Worm (Caenorhabditis elegans) whole organism, late embryonic: ENCODE results near the gene C06G1.1.

ENCODE experiments used
- C38D4.7 ChIP-seq: fragments of 200-800 bp; sonication (Bioruptor generic); optimal IDR thresholded peaks from 2 replicates; lab custom pipeline; 2018; ENCODE audit warnings: mild to moderate bottlenecking, missing genetic modification characterization, moderate library complexity, missing compliant biosample characterization
- F13H6.1 ChIP-seq: sonication (generic microtip); optimal IDR thresholded peaks from 2 replicates; lab custom pipeline; 2016; ENCODE audit warnings: missing genetic modification characterization, missing compliant biosample characterization
- T23F11.4 ChIP-seq: fragments of 200-800 bp; sonication (Bioruptor generic); optimal IDR thresholded peaks from 2 replicates; lab custom pipeline; 2018; ENCODE audit warnings: mild to moderate bottlenecking, missing genetic modification characterization, missing compliant biosample characterization
- Y22D7AL.16 ChIP-seq: sonication (generic microtip); optimal IDR thresholded peaks from 2 replicates; lab custom pipeline; 2016; ENCODE audit warnings: missing genetic modification characterization, missing compliant biosample characterization
- ama-1 ChIP-seq: fragments of 150-350 bp; optimal IDR thresholded peaks from 2 replicates; lab custom pipeline; 2014
- ceh-18 ChIP-seq: sonication (generic microtip); optimal IDR thresholded peaks from 2 replicates; lab custom pipeline; 2016; ENCODE audit warnings: missing genetic modification characterization, missing compliant biosample characterization
- ceh-19 ChIP-seq: fragments of 200-800 bp; sonication (Bioruptor generic); optimal IDR thresholded peaks from 2 replicates; lab custom pipeline; 2018; ENCODE audit warnings: mild to moderate bottlenecking, missing genetic modification characterization, missing compliant biosample characterization
- ceh-2 ChIP-seq: sonication (generic microtip); optimal IDR thresholded peaks from 2 replicates; lab custom pipeline; 2016; ENCODE audit warnings: missing genotype, missing genetic modification characterization, missing compliant biosample characterization
- ceh-22 ChIP-seq: sonication (generic microtip); optimal IDR thresholded peaks from 2 replicates; lab custom pipeline; 2017; ENCODE audit warnings: missing biosample characterization, missing genetic modification characterization
- ceh-30 ChIP-seq: fragments of 150-350 bp; optimal IDR thresholded peaks from 2 replicates; lab custom pipeline; 2014; ENCODE audit warnings: missing biosample characterization, missing genetic modification characterization
- ceh-31 ChIP-seq: sonication (generic microtip); optimal IDR thresholded peaks from 2 replicates; lab custom pipeline; 2016; ENCODE audit warnings: missing genetic modification characterization, missing compliant biosample characterization
- ceh-34 ChIP-seq: sonication (generic microtip); optimal IDR thresholded peaks from 2 replicates; lab custom pipeline; 2016; ENCODE audit warnings: mild to moderate bottlenecking, missing genetic modification characterization, missing compliant biosample characterization
- ceh-45 ChIP-seq: fragments of 200-800 bp; sonication (Bioruptor generic); IDR thresholded peaks from 2 replicates; pipeline ENCODE4 v1.3.6; 2022; ENCODE audit warnings: missing genetic modification reagents, missing genetic modification characterization, missing compliant biosample characterization
- ceh-6 ChIP-seq: fragments of 200-800 bp; sonication (Bioruptor generic); optimal IDR thresholded peaks from 2 replicates; lab custom pipeline; 2018; ENCODE audit warnings: mild to moderate bottlenecking, missing genetic modification characterization, missing compliant biosample characterization
- ets-4 ChIP-seq: sonication (generic microtip); optimal IDR thresholded peaks from 2 replicates; lab custom pipeline; 2016; ENCODE audit warnings: missing genetic modification characterization, missing compliant biosample characterization
- eyg-1 ChIP-seq: sonication (generic microtip); optimal IDR thresholded peaks from 2 replicates; lab custom pipeline; 2016; ENCODE audit warnings: missing genotype, missing genetic modification characterization, missing compliant biosample characterization
- fax-1 ChIP-seq: sonication (generic microtip); optimal IDR thresholded peaks from 2 replicates; lab custom pipeline; 2016; ENCODE audit warnings: missing genotype, missing genetic modification characterization, missing compliant biosample characterization
- fkh-10 ChIP-seq: fragments of 150-350 bp; optimal IDR thresholded peaks from 2 replicates; lab custom pipeline; 2014; ENCODE audit warnings: missing biosample characterization, missing genetic modification reagents, missing genetic modification characterization
- gmeb-2 ChIP-seq: sonication (generic microtip); optimal IDR thresholded peaks from 2 replicates; lab custom pipeline; 2016; ENCODE audit warnings: missing genetic modification characterization, inconsistent platforms, missing compliant biosample characterization
- hlh-15 ChIP-seq: sonication (generic microtip); optimal IDR thresholded peaks from 2 replicates; lab custom pipeline; 2016; ENCODE audit warnings: missing genetic modification characterization, missing compliant biosample characterization
- hlh-8 ChIP-seq: sonication (generic microtip); optimal IDR thresholded peaks from 2 replicates; lab custom pipeline; 2016; ENCODE audit warnings: missing genotype, missing genetic modification characterization, missing compliant biosample characterization
- mec-3 ChIP-seq: sonication (generic microtip); optimal IDR thresholded peaks from 2 replicates; lab custom pipeline; 2016; ENCODE audit warnings: borderline replicate concordance, missing genetic modification characterization, missing compliant biosample characterization
- nhr-232 ChIP-seq: sonication (generic microtip); optimal IDR thresholded peaks from 2 replicates; lab custom pipeline; 2016; ENCODE audit warnings: missing genetic modification characterization, missing compliant biosample characterization
- npax-4 ChIP-seq: sonication (generic microtip); optimal IDR thresholded peaks from 2 replicates; lab custom pipeline; 2016; ENCODE audit warnings: missing genetic modification characterization, missing compliant biosample characterization
- odd-2 ChIP-seq: sonication (generic microtip); optimal IDR thresholded peaks from 2 replicates; lab custom pipeline; 2017; ENCODE audit warnings: antibody characterized with exemption, mild to moderate bottlenecking, missing genetic modification characterization, missing compliant biosample characterization
- pag-3 ChIP-seq: sonication (generic microtip); optimal IDR thresholded peaks from 2 replicates; lab custom pipeline; 2016; ENCODE audit warnings: missing compliant biosample characterization, missing genetic modification characterization, borderline replicate concordance
- pat-9 ChIP-seq: fragments of 200-800 bp; sonication (Bioruptor generic); optimal IDR thresholded peaks from 2 replicates; lab custom pipeline; 2018; ENCODE audit warnings: mild to moderate bottlenecking, missing genetic modification characterization, moderate library complexity, missing compliant biosample characterization
- pha-2 ChIP-seq: sonication (generic microtip); optimal IDR thresholded peaks from 2 replicates; lab custom pipeline; 2017; ENCODE audit warnings: mild to moderate bottlenecking, missing genetic modification characterization, missing compliant biosample characterization
- pha-4 ChIP-seq: fragments of 150-350 bp; optimal IDR thresholded peaks from 2 replicates; lab custom pipeline; 2018; ENCODE audit warnings: missing biosample characterization, missing genetic modification reagents, missing genetic modification characterization
- pqm-1 ChIP-seq: sonication (generic microtip); optimal IDR thresholded peaks from 2 replicates; lab custom pipeline; 2016; ENCODE audit warnings: missing genetic modification characterization, missing compliant biosample characterization
- ref-2 ChIP-seq: sonication (generic microtip); optimal IDR thresholded peaks from 2 replicates; lab custom pipeline; 2016; ENCODE audit warnings: missing genetic modification characterization, missing compliant biosample characterization
- rnt-1 ChIP-seq: sonication (generic microtip); optimal IDR thresholded peaks from 2 replicates; lab custom pipeline; 2016; ENCODE audit warnings: missing genetic modification characterization, missing compliant biosample characterization
- sdc-2 ChIP-seq: sonication (generic microtip); optimal IDR thresholded peaks from 2 replicates; lab custom pipeline; 2016; ENCODE audit warnings: missing genotype, missing genetic modification characterization, missing compliant biosample characterization
- sox-2 ChIP-seq: fragments of 200-800 bp; sonication (Bioruptor generic); IDR thresholded peaks from 2 replicates; pipeline ENCODE4 v1.3.6; 2022; ENCODE audit warnings: missing genetic modification reagents, missing genetic modification characterization, missing compliant biosample characterization
- sox-4 ChIP-seq: sonication (generic microtip); optimal IDR thresholded peaks from 2 replicates; lab custom pipeline; 2017; ENCODE audit warnings: mild to moderate bottlenecking, missing genetic modification characterization, inconsistent platforms, missing compliant biosample characterization
- syd-9 ChIP-seq: sonication (generic microtip); optimal IDR thresholded peaks from 2 replicates; lab custom pipeline; 2016; ENCODE audit warnings: mild to moderate bottlenecking, missing genetic modification characterization, moderate library complexity, missing compliant biosample characterization
- tbx-7 ChIP-seq: sonication (generic microtip); optimal IDR thresholded peaks from 2 replicates; lab custom pipeline; 2016; ENCODE audit warnings: missing genotype, missing genetic modification characterization, missing compliant biosample characterization
- ttx-3 ChIP-seq: sonication (generic microtip); optimal IDR thresholded peaks from 2 replicates; lab custom pipeline; 2016; ENCODE audit warnings: missing genetic modification reagents, missing genetic modification characterization, missing compliant biosample characterization
- unc-3 ChIP-seq, 2 experiments: fragments of 200-800 bp in 1 of 2; sonication (Bioruptor generic) in 1 of 2; sonication (generic microtip) in 1 of 2; conservative IDR thresholded peaks in 1 of 2; optimal IDR thresholded peaks in 1 of 2; 2 replicates each; pipeline versions ENCODE4 v1.3.6 to Lab custom; 2016 to 2022; ENCODE audit warnings: missing compliant biosample characterization in 2 of 2, missing genetic modification characterization in 2 of 2, missing genetic modification reagents in 1 of 2
- unc-55 ChIP-seq: sonication (generic microtip); optimal IDR thresholded peaks from 2 replicates; lab custom pipeline; 2017; ENCODE audit warnings: missing biosample characterization, missing genetic modification reagents, missing genetic modification characterization
- unc-86 ChIP-seq: sonication (generic microtip); optimal IDR thresholded peaks from 2 replicates; lab custom pipeline; 2016; ENCODE audit warnings: missing genetic modification characterization, missing compliant biosample characterization
- ztf-16 ChIP-seq: sonication (generic microtip); optimal IDR thresholded peaks from 2 replicates; lab custom pipeline; 2017; ENCODE audit warnings: missing genetic modification characterization, missing compliant biosample characterization

C06G1.1 gene

DNA sequence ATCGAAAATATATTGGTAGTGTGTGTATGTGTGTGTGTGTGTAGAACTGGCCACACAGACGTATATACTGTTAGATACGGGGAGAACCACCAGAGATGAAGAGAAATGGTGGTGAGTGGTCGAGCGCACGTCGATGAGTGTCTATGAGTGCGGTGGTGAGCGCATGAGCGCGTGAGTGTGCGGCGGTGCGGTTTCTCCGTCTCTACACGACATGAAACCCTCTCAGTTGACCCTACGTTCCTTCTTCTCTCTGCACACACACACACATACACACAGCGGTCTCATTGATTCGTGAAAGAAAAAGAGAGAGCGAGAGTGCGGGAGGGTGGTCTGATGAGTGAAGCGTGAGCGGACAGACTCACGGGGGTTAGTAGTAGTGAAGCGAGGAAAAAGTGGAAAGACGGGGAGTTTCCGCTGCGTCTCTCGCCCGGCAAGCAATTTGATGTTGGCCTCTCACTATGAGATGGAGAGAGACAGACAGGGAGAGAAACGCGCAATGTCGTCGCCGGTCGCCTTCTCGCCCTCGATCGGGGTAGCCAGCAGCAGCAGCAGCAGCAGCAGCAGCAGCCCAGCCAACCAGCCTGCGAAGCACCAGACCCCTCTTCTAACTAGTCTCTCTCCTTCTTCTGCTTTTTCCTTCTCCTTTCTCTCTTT lies 20.7 kb upstream of the C06G1.1 start (continued):
- TF ChIP-seq pag-3 (tag; lab: Kevin White, UChicago) (peak; percentile 50), ttx-3 (no peak), ceh-31 (tag; lab: Kevin White, UChicago) (peak; percentile 96), ceh-6 (GFP tag; lab: Kevin White, UChicago) (peak; percentile 61), unc-3 (GFP tag; conservative IDR thresholded peaks at IDR 0.05; lab: Robert Waterston, UW) (no peak), unc-3 (tag; optimal IDR thresholded peaks at IDR 0.05; lab: Kevin White, UChicago) (peak; percentile 48), Y22D7AL.16 (tag; lab: Kevin White, UChicago) (no peak), fax-1 (tag; lab: Kevin White, UChicago) (peak; percentile 73), F13H6.1 (peak; percentile 96), nhr-232 (tag; lab: Kevin White, UChicago) (no peak), ama-1 (lab: Kevin White, UChicago) (no peak), hlh-15 (tag; lab: Kevin White, UChicago) (no peak), unc-55 (GFP tag; lab: Kevin White, UChicago) (peak; percentile 86), pha-2 (tag; lab: Kevin White, UChicago) (no peak), sdc-2 (peak; percentile 91), ceh-18 (tag; lab: Kevin White, UChicago) (peak; percentile 99), ets-4 (tag; lab: Kevin White, UChicago) (peak; percentile 63), ceh-19 (GFP tag; lab: Kevin White, UChicago) (peak; percentile 51), ceh-34 (tag; lab: Kevin White, UChicago) (peak; percentile 96), gmeb-2 (no peak), odd-2 (no peak), ceh-2 (tag; lab: Kevin White, UChicago) (peak; percentile 71), eyg-1 (tag; lab: Kevin White, UChicago) (peak; percentile 62), unc-86 (tag; lab: Kevin White, UChicago) (peak; percentile 78), ceh-22 (tag; lab: Kevin White, UChicago) (peak; percentile 94), hlh-8 (tag; lab: Kevin White, UChicago) (peak; percentile 49), fkh-10 (GFP tag; lab: Kevin White, UChicago) (peak; percentile 71), ztf-16 (tag; lab: Kevin White, UChicago) (peak; percentile 44), pqm-1 (tag; lab: Kevin White, UChicago) (peak; percentile 79)

ce11 chrX:16613266-16613665 lies 19.9 kb upstream of the C06G1.1 start, which contains the start of gene ain-1:
Gene ain-1, plus strand, starts transcription at chrX:16613451.
- TF ChIP-seq unc-3 (GFP tag; conservative IDR thresholded peaks at IDR 0.05; lab: Robert Waterston, UW): no peak
- no peak for TF ChIP-seq unc-3 (tag; optimal IDR thresholded peaks at IDR 0.05; lab: Kevin White, UChicago)
- no peak for TF ChIP-seq syd-9 (tag; lab: Kevin White, UChicago)
- TF ChIP-seq sdc-2: no peak
- TF ChIP-seq ets-4 (tag; lab: Kevin White, UChicago): no peak
- TF ChIP-seq T23F11.4 (GFP tag; lab: Kevin White, UChicago): no peak
- no peak for TF ChIP-seq tbx-7 (tag; lab: Kevin White, UChicago)
- no peak for TF ChIP-seq pag-3 (tag; lab: Kevin White, UChicago)

DNA sequence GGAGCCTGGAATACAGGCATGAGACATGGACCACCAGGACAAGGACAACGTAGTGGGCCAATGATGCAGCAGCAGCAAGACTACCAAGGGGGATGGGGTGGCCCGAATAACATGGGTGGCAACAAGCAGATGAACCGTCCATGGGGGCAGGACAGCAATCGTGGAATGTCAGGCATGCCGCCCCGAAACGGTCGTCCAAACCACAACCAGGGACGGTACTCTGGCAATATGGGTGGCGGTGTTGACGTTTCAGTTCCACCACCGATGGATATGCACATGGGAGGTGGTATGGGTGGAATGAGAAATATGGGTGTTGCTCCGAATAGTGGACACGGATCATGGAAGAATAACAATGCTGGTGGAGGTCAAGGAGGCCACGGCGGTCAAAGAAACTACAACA lies 19.1 kb upstream of the C06G1.1 start:
- TF ChIP-seq pha-4 (tag; lab: Kevin White, UChicago) (no peak), hlh-8 (tag; lab: Kevin White, UChicago) (no peak), unc-3 (GFP tag; conservative IDR thresholded peaks at IDR 0.05; lab: Robert Waterston, UW) (no peak), unc-3 (tag; optimal IDR thresholded peaks at IDR 0.05; lab: Kevin White, UChicago) (no peak)
- TF ChIP-seq, all 69 proteins: peak for 0

DNA sequence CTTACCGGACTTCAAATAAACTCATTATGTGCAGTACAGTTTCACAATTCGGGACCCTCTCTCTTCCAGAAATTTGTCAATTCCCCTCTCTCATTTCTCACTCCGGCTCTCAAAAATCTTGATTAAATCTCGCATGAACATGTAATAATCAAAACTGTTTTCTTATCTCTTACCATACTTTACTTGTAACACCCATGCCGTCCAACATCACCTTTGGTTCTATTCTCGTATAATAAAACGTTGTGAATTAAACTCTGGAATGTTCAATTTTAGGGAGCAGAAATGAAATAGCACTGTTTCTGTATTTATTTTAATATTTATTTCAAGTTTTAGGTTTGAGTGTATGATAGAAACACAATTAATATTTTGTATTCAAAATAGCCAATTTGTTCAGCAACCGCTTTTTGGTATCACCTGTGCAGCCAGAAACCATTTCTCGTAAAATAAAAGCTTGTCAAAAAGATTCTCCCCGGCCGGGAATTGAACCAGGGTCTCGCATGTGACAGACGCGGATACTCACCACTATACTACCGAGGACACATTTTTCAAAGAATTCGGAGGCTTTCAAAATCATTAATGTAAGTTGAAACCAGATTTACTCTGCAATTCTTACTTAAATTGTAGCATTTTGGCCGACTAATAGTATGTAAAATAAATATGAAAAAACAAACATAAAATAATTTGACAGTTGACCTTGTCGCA lies 15.6 kb upstream of the C06G1.1 start:
- TF ChIP-seq npax-4 (tag; lab: Kevin White, UChicago) (no peak), tbx-7 (tag; lab: Kevin White, UChicago) (no peak), ets-4 (tag; lab: Kevin White, UChicago) (no peak), ref-2 (no peak), unc-55 (GFP tag; lab: Kevin White, UChicago) (no peak), ceh-30 (tag; lab: Kevin White, UChicago) (no peak), ceh-2 (tag; lab: Kevin White, UChicago) (no peak), F13H6.1 (no peak), C38D4.7 (GFP tag; lab: Kevin White, UChicago) (no peak), Y22D7AL.16 (tag; lab: Kevin White, UChicago) (no peak), sox-2 (GFP tag; lab: Robert Waterston, UW) (no peak), pat-9 (tag; lab: Kevin White, UChicago) (no peak), ceh-45 (GFP tag; lab: Robert Waterston, UW) (no peak), sox-4 (no peak), pha-2 (tag; lab: Kevin White, UChicago) (no peak), mec-3 (tag; lab: Kevin White, UChicago) (no peak), unc-86 (tag; lab: Kevin White, UChicago) (no peak), ceh-31 (tag; lab: Kevin White, UChicago) (no peak), rnt-1 (tag; lab: Kevin White, UChicago) (no peak)
